Fruit fly (Drosophila melanogaster) whole organism, embryonic: ENCODE data around the gene Caper.

ENCODE experiments used
- Ada2b ChIP-seq: fragments of 200-800 bp; sonication (Bioruptor generic); IDR thresholded peaks from 2 replicates; pipeline ENCODE4 v1.3.6; 2022; ENCODE audit warnings: missing biosample characterization, missing genetic modification characterization
- B-H1 ChIP-seq: fragments of 200-800 bp; sonication (Bioruptor generic); IDR thresholded peaks from 3 replicates; pipeline ENCODE4 v1.3.6; 2022; ENCODE audit warnings: missing biosample characterization, missing genetic modification characterization
- BEAF-32 ChIP-seq: fragments of 200-800 bp; sonication (Bioruptor generic); optimal IDR thresholded peaks from 3 replicates; lab custom pipeline; 2017; ENCODE audit warnings: missing biosample characterization, missing genetic modification characterization, mild to moderate bottlenecking, moderate library complexity, missing genetic modification reagents
- Blimp-1 ChIP-seq: fragments of 200-800 bp; sonication (Bioruptor generic); optimal IDR thresholded peaks from 3 replicates; lab custom pipeline; 2018; ENCODE audit warnings: missing biosample characterization, missing genetic modification characterization, mild to moderate bottlenecking, moderate library complexity, missing genetic modification reagents
- CG10267 ChIP-seq: fragments of 200-800 bp; sonication (Bioruptor generic); optimal IDR thresholded peaks from 2 replicates; lab custom pipeline; 2018; ENCODE audit warnings: missing biosample characterization, mild to moderate bottlenecking, missing genetic modification characterization, moderate library complexity
- CG10462 ChIP-seq: fragments of 200-800 bp; sonication (Bioruptor generic); optimal IDR thresholded peaks from 2 replicates; lab custom pipeline; 2016; ENCODE audit warnings: missing biosample characterization, missing genetic modification characterization
- CG10979 ChIP-seq: fragments of 200-800 bp; sonication (Bioruptor generic); optimal IDR thresholded peaks from 2 replicates; lab custom pipeline; 2018; ENCODE audit warnings: missing biosample characterization, mild to moderate bottlenecking, missing genetic modification characterization, moderate library complexity
- CG12659 ChIP-seq: fragments of 200-800 bp; sonication (Bioruptor generic); optimal IDR thresholded peaks from 3 replicates; lab custom pipeline; 2017; ENCODE audit warnings: mild to moderate bottlenecking, missing biosample characterization, missing genetic modification reagents, missing genetic modification characterization
- CG14014 ChIP-seq: fragments of 200-800 bp; sonication (Bioruptor generic); IDR thresholded peaks from 2 replicates; pipeline ENCODE4 v1.3.6; 2022; ENCODE audit warnings: missing biosample characterization, missing genetic modification characterization
- CG16863 ChIP-seq: fragments of 200-800 bp; sonication (Bioruptor generic); optimal IDR thresholded peaks from 3 replicates; lab custom pipeline; 2016; ENCODE audit warnings: missing biosample characterization, missing genetic modification characterization
- CG17829 ChIP-seq: fragments of 200-800 bp; optimal IDR thresholded peaks from 2 replicates; lab custom pipeline; 2019; ENCODE audit warnings: missing biosample characterization, mild to moderate bottlenecking, missing genetic modification characterization, moderate library complexity
- CG17912 ChIP-seq: fragments of 200-800 bp; sonication (Bioruptor generic); optimal IDR thresholded peaks from 2 replicates; lab custom pipeline; 2018; ENCODE audit warnings: missing biosample characterization, mild to moderate bottlenecking, missing genetic modification characterization
- CG2129 ChIP-seq: fragments of 200-800 bp; sonication (Bioruptor generic); IDR thresholded peaks from 2 replicates; pipeline ENCODE4 v1.3.6; 2022; ENCODE audit warnings: missing biosample characterization, missing genetic modification characterization; ENCODE audit not compliant: partially characterized antibody
- CG30431 ChIP-seq: fragments of 200-800 bp; sonication (Bioruptor generic); optimal IDR thresholded peaks from 2 replicates; lab custom pipeline; 2017; ENCODE audit warnings: missing biosample characterization, missing genetic modification characterization
- CG34224 ChIP-seq: fragments of 200-800 bp; sonication (Bioruptor generic); IDR thresholded peaks from 3 replicates; pipeline ENCODE4 v1.3.6; 2022; ENCODE audit warnings: missing biosample characterization, missing genetic modification characterization; ENCODE audit not compliant: partially characterized antibody
- CG6689 ChIP-seq: fragments of 200-800 bp; sonication (Bioruptor generic); IDR thresholded peaks from 2 replicates; pipeline ENCODE4 v1.3.6; 2022; ENCODE audit warnings: missing biosample characterization, missing genetic modification characterization
- CG6765 ChIP-seq: fragments of 200-800 bp; sonication (Bioruptor generic); optimal IDR thresholded peaks from 3 replicates; lab custom pipeline; 2017; ENCODE audit warnings: missing biosample characterization, mild to moderate bottlenecking, missing genetic modification characterization
- CG8359 ChIP-seq: fragments of 200-800 bp; sonication (Bioruptor generic); optimal IDR thresholded peaks from 2 replicates; lab custom pipeline; 2017; ENCODE audit warnings: missing biosample characterization, mild to moderate bottlenecking, missing genetic modification characterization, borderline replicate concordance
- CG8924 ChIP-seq: fragments of 200-800 bp; optimal IDR thresholded peaks from 3 replicates; lab custom pipeline; 2019; ENCODE audit warnings: missing biosample characterization, mild to moderate bottlenecking, missing genetic modification characterization, moderate library complexity
- CG9876 ChIP-seq: fragments of 200-800 bp; sonication (Bioruptor generic); optimal IDR thresholded peaks from 2 replicates; lab custom pipeline; 2016; ENCODE audit warnings: missing biosample characterization, missing genetic modification characterization
- D ChIP-seq, 2 experiments: fragments of 200-800 bp in 1 of 2; fragments of >200 bp in 1 of 2; sonication (Bioruptor generic) in 1 of 2; optimal IDR thresholded peaks; 2 replicates in 1 of 2; 3 replicates in 1 of 2; lab custom pipeline; 2017; ENCODE audit warnings: mild to moderate bottlenecking in 1 of 2, missing biosample characterization in 1 of 2, missing genetic modification characterization in 1 of 2, missing genetic modification reagents in 1 of 2
- Dbx ChIP-seq: fragments of 200-800 bp; sonication (Bioruptor generic); IDR thresholded peaks from 3 replicates; pipeline ENCODE4 v1.3.6; 2022; ENCODE audit warnings: missing biosample characterization, missing genetic modification characterization
- Dip3 ChIP-seq: fragments of 200-800 bp; sonication (Bioruptor generic); optimal IDR thresholded peaks from 3 replicates; lab custom pipeline; 2016; ENCODE audit warnings: missing biosample characterization, missing genetic modification characterization
- Fer1 ChIP-seq: fragments of 200-800 bp; sonication (Bioruptor generic); optimal IDR thresholded peaks from 2 replicates; lab custom pipeline; 2017; ENCODE audit warnings: missing biosample characterization, mild to moderate bottlenecking, missing genetic modification characterization
- HLHmδ ChIP-seq: fragments of 200-800 bp; sonication (Bioruptor generic); optimal IDR thresholded peaks from 2 replicates; lab custom pipeline; 2018; ENCODE audit warnings: missing biosample characterization, mild to moderate bottlenecking, missing genetic modification characterization, moderate library complexity
- Hey ChIP-seq: fragments of 200-800 bp; sonication (Bioruptor generic); optimal IDR thresholded peaks from 3 replicates; lab custom pipeline; 2018; ENCODE audit warnings: missing biosample characterization, mild to moderate bottlenecking, missing genetic modification characterization
- MTF-1 ChIP-seq: fragments of 200-800 bp; sonication (Bioruptor generic); optimal IDR thresholded peaks from 2 replicates; lab custom pipeline; 2018; ENCODE audit warnings: missing biosample characterization, mild to moderate bottlenecking, missing genetic modification characterization, borderline replicate concordance
- Max ChIP-seq: fragments of 200-800 bp; sonication (Bioruptor generic); optimal IDR thresholded peaks from 2 replicates; lab custom pipeline; 2016; ENCODE audit warnings: missing biosample characterization, mild to moderate bottlenecking, missing genetic modification characterization
- Mrtf ChIP-seq: fragments of 200-800 bp; sonication (Bioruptor generic); IDR thresholded peaks from 3 replicates; pipeline ENCODE4 v1.3.6; 2022; ENCODE audit warnings: missing biosample characterization, missing genetic modification characterization
- PHDP ChIP-seq: fragments of 200-800 bp; sonication (Bioruptor generic); optimal IDR thresholded peaks from 3 replicates; lab custom pipeline; 2018; ENCODE audit warnings: missing biosample characterization, mild to moderate bottlenecking, missing genetic modification characterization, moderate library complexity
- Xrp1 ChIP-seq: fragments of 200-800 bp; sonication (Bioruptor generic); IDR thresholded peaks from 2 replicates; pipeline ENCODE4 v1.3.6; 2022; ENCODE audit warnings: missing biosample characterization, missing genetic modification characterization
- ac ChIP-seq: fragments of 200-800 bp; sonication (Bioruptor generic); optimal IDR thresholded peaks from 3 replicates; lab custom pipeline; 2017; ENCODE audit warnings: missing biosample characterization, mild to moderate bottlenecking, missing genetic modification characterization
- bbx ChIP-seq: fragments of 200-800 bp; sonication (Bioruptor generic); IDR thresholded peaks from 2 replicates; pipeline ENCODE4 v1.3.6; 2022; ENCODE audit warnings: missing biosample characterization, missing genetic modification characterization; ENCODE audit not compliant: partially characterized antibody
- bcd ChIP-seq: fragments of 200-800 bp; sonication (Bioruptor generic); optimal IDR thresholded peaks from 2 replicates; lab custom pipeline; 2017; ENCODE audit warnings: missing biosample characterization, mild to moderate bottlenecking, missing genetic modification characterization
- chn ChIP-seq: fragments of 200-800 bp; sonication (Bioruptor generic); optimal IDR thresholded peaks from 2 replicates; lab custom pipeline; 2016; ENCODE audit warnings: missing biosample characterization, missing genetic modification characterization
- ci ChIP-seq: fragments of 200-800 bp; sonication (Bioruptor generic); IDR thresholded peaks from 3 replicates; pipeline ENCODE4 v1.3.6; 2022; ENCODE audit warnings: missing biosample characterization, missing genetic modification characterization
- emc ChIP-seq: fragments of 200-800 bp; sonication (Bioruptor generic); optimal IDR thresholded peaks from 2 replicates; lab custom pipeline; 2016; ENCODE audit warnings: missing biosample characterization, missing genetic modification characterization
- exex ChIP-seq: fragments of 200-800 bp; sonication (Bioruptor generic); optimal IDR thresholded peaks from 4 replicates; lab custom pipeline; 2018; ENCODE audit warnings: missing biosample characterization, mild to moderate bottlenecking, missing genetic modification characterization, moderate library complexity
- eyg ChIP-seq: fragments of 200-800 bp; sonication (Bioruptor generic); optimal IDR thresholded peaks from 3 replicates; lab custom pipeline; 2016; ENCODE audit warnings: missing biosample characterization, missing genetic modification characterization
- fu2 ChIP-seq: fragments of 200-800 bp; sonication (Bioruptor generic); optimal IDR thresholded peaks from 2 replicates; lab custom pipeline; 2016; ENCODE audit warnings: missing biosample characterization, missing genetic modification characterization
- grn ChIP-seq: fragments of 200-800 bp; sonication (Bioruptor generic); optimal IDR thresholded peaks from 3 replicates; lab custom pipeline; 2017; ENCODE audit warnings: missing biosample characterization, missing genetic modification characterization
- ham ChIP-seq: fragments of 200-800 bp; sonication (Bioruptor generic); IDR thresholded peaks from 2 replicates; pipeline ENCODE4 v1.3.6; 2022; ENCODE audit warnings: missing biosample characterization, missing genetic modification characterization
- nerfin-2 ChIP-seq: fragments of 200-800 bp; sonication (Bioruptor generic); IDR thresholded peaks from 2 replicates; pipeline ENCODE4 v1.3.6; 2022; ENCODE audit warnings: missing biosample characterization, missing genetic modification characterization; ENCODE audit not compliant: partially characterized antibody
- sc ChIP-seq, 3 experiments: fragments of >200 bp in 2 of 3; fragments of 200-800 bp in 1 of 3; sonication (Bioruptor generic) in 1 of 3; optimal IDR thresholded peaks; 2 replicates in 2 of 3; 3 replicates in 1 of 3; lab custom pipeline; 2017; ENCODE audit warnings: mild to moderate bottlenecking in 1 of 3, missing biosample characterization in 1 of 3, missing genetic modification characterization in 1 of 3, missing genetic modification reagents in 1 of 3
- sens-2 ChIP-seq: fragments of 200-800 bp; sonication (Bioruptor generic); IDR thresholded peaks from 2 replicates; pipeline ENCODE4 v1.3.6; 2022; ENCODE audit warnings: missing biosample characterization, missing genetic modification characterization
- slp2 ChIP-seq: fragments of 200-800 bp; sonication (Bioruptor generic); optimal IDR thresholded peaks from 2 replicates; lab custom pipeline; 2016; ENCODE audit warnings: missing biosample characterization, missing genetic modification characterization
- sqz ChIP-seq: fragments of 200-800 bp; sonication (Bioruptor generic); optimal IDR thresholded peaks from 3 replicates; lab custom pipeline; 2018; ENCODE audit warnings: missing biosample characterization, mild to moderate bottlenecking, missing genetic modification characterization
- sr ChIP-seq: fragments of 200-800 bp; sonication (Bioruptor generic); IDR thresholded peaks from 3 replicates; pipeline ENCODE4 v1.3.6; 2022; ENCODE audit warnings: missing biosample characterization, missing genetic modification characterization
- vvl ChIP-seq: fragments of 200-800 bp; sonication (Bioruptor generic); IDR thresholded peaks from 2 replicates; pipeline ENCODE4 v1.3.6; 2022; ENCODE audit warnings: missing biosample characterization, missing genetic modification characterization

Gene Caper

DNA sequence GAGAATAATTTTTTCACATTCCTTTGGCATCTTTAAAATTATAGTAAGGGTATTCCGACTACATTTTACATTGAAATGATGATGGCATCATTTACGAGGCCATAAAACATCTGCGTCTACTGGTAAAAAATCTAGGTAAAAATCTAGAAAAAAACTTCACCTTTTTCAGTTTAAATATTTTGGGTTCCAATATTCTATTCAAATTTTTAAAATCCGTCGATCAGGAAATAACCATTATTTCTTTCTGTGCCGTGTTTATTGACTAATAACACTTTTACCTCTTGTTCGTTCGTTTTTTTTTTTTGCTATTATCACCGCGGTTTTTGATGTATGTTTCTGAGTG is 6.8 kb downstream of the Caper start (continued):
- TF ChIP-seq CG8359 (GFP tag; lab: Kevin White, UChicago) (no peak), CG16863 (GFP tag; lab: Kevin White, UChicago) (peak; percentile 19), ac (no peak), sc (optimal IDR thresholded peaks at IDR 0.05; lab: Kevin White, UChicago) (no peak), sc (GFP tag; optimal IDR thresholded peaks at IDR 0.05; lab: Kevin White, UChicago) (no peak), CG17829 (peak; percentile 39), BEAF-32 (GFP tag; lab: Kevin White, UChicago) (no peak), vvl (GFP tag; lab: Robert Waterston, UW) (peak; percentile 70; the same call in 1 of the 2 replicates), Fer1 (peak; percentile 32), CG10979 (tag; lab: Kevin White, UChicago) (peak; percentile 42), Ada2b (GFP tag; lab: Robert Waterston, UW) (peak; percentile 66), sqz (GFP tag; lab: Kevin White, UChicago) (no peak), ci (GFP tag; lab: Robert Waterston, UW) (peak; percentile 66; the same call in 2 of the 3 replicates), Mrtf (GFP tag; lab: Robert Waterston, UW) (peak; percentile 41; the same call in 1 of the 3 replicates), bcd (GFP tag; lab: Kevin White, UChicago) (peak; percentile 5), CG17912 (GFP tag; lab: Kevin White, UChicago) (no peak), Max (no peak), Blimp-1 (GFP tag; lab: Kevin White, UChicago) (peak; percentile 57), bbx (GFP tag; lab: Robert Waterston, UW) (no peak), Dip3 (GFP tag; lab: Kevin White, UChicago) (peak; percentile 31), CG6689 (peak; percentile 79), grn (GFP tag; lab: Kevin White, UChicago) (no peak), Dbx (GFP tag; lab: Robert Waterston, UW) (peak; percentile 31; the same call in 1 of the 3 replicates), CG6765 (GFP tag; lab: Kevin White, UChicago) (no peak), CG10267 (tag; lab: Kevin White, UChicago) (peak; percentile 31), MTF-1 (GFP tag; lab: Kevin White, UChicago) (no peak), slp2 (peak; percentile 55), CG14014 (GFP tag; lab: Robert Waterston, UW) (peak; percentile 53; the same call in 1 of the 2 replicates), PHDP (peak; percentile 44), eyg (peak; percentile 2), Xrp1 (GFP tag; lab: Robert Waterston, UW) (peak; percentile 76), CG30431 (GFP tag; lab: Kevin White, UChicago) (no peak), Hey (tag; lab: Kevin White, UChicago) (no peak), sr (GFP tag; lab: Robert Waterston, UW) (no peak), HLHmδ (GFP tag; lab: Kevin White, UChicago) (no peak), CG12659 (GFP tag; lab: Kevin White, UChicago) (peak; percentile 32), CG10462 (GFP tag; lab: Kevin White, UChicago) (no peak), chn (GFP tag; lab: Kevin White, UChicago) (peak; percentile 69), B-H1 (GFP tag; lab: Robert Waterston, UW) (peak; percentile 48; the same call in 1 of the 3 replicates), nerfin-2 (GFP tag; lab: Robert Waterston, UW) (no peak), sens-2 (GFP tag; lab: Robert Waterston, UW) (no peak), D (optimal IDR thresholded peaks at IDR 0.05; lab: Kevin White, UChicago) (no peak), D (GFP tag; optimal IDR thresholded peaks at IDR 0.05; lab: Kevin White, UChicago) (peak; percentile 9), ham (no peak), CG2129 (GFP tag; lab: Robert Waterston, UW) (no peak), emc (no peak), CG9876 (GFP tag; lab: Kevin White, UChicago) (no peak), CG8924 (peak; percentile 44), CG34224 (GFP tag; lab: Robert Waterston, UW) (no peak), fu2 (GFP tag; lab: Kevin White, UChicago) (no peak), exex (tag; lab: Kevin White, UChicago) (no peak)
